Worm (Caenorhabditis elegans) whole organism, L3 larva: ENCODE data around the gene glb-28.
A peak's percentile ranks its signal among the peaks of the same experiment; 100 is the strongest.

Source experiments
- ama-1 ChIP-seq: fragments of 150-350 bp; optimal IDR thresholded peaks from 2 replicates; lab custom pipeline; 2018
- ceh-16 ChIP-seq: sonication (generic microtip); optimal IDR thresholded peaks from 2 replicates; lab custom pipeline; 2017; ENCODE audit warnings: missing biosample characterization, missing genetic modification characterization
- ceh-28 ChIP-seq: fragments of 150-350 bp; optimal IDR thresholded peaks from 2 replicates; lab custom pipeline; 2014; ENCODE audit warnings: missing biosample characterization, missing genetic modification reagents, missing genetic modification characterization
- ceh-82 ChIP-seq: fragments of 150-350 bp; optimal IDR thresholded peaks from 2 replicates; lab custom pipeline; 2014; ENCODE audit warnings: missing biosample characterization, missing genetic modification characterization
- daf-12 ChIP-seq: fragments of 150-350 bp; optimal IDR thresholded peaks from 2 replicates; lab custom pipeline; 2014; ENCODE audit warnings: missing biosample characterization, missing genetic modification reagents, missing genetic modification characterization
- egl-5 ChIP-seq: fragments of 150-350 bp; optimal IDR thresholded peaks from 2 replicates; lab custom pipeline; 2017; ENCODE audit warnings: missing biosample characterization, missing genetic modification reagents, missing genetic modification characterization, inconsistent platforms
- elt-1 ChIP-seq: fragments of 150-350 bp; optimal IDR thresholded peaks from 2 replicates; lab custom pipeline; 2014; ENCODE audit warnings: missing biosample characterization, missing genetic modification characterization
- elt-2 ChIP-seq: sonication (generic microtip); optimal IDR thresholded peaks from 2 replicates; lab custom pipeline; 2016; ENCODE audit warnings: missing genetic modification reagents, mild to moderate bottlenecking, missing genetic modification characterization, missing compliant biosample characterization
- eor-1 ChIP-seq, 2 experiments: fragments of 150-350 bp; optimal IDR thresholded peaks; 2 replicates each; lab custom pipeline; 2014 to 2018; ENCODE audit warnings: missing biosample characterization in 2 of 2, missing genetic modification characterization in 2 of 2
- fos-1 ChIP-seq: fragments of 150-350 bp; optimal IDR thresholded peaks from 2 replicates; lab custom pipeline; 2014; ENCODE audit warnings: missing biosample characterization, missing genetic modification characterization
- jun-1 ChIP-seq: fragments of 150-350 bp; optimal IDR thresholded peaks from 2 replicates; lab custom pipeline; 2014; ENCODE audit warnings: missing biosample characterization, missing genetic modification reagents, missing genetic modification characterization
- lin-39 ChIP-seq: fragments of 150-350 bp; optimal IDR thresholded peaks from 2 replicates; lab custom pipeline; 2018; ENCODE audit warnings: missing biosample characterization, missing genetic modification reagents, missing genetic modification characterization
- mdl-1 ChIP-seq: fragments of 150-350 bp; optimal IDR thresholded peaks from 2 replicates; lab custom pipeline; 2014; ENCODE audit warnings: missing biosample characterization, missing genetic modification characterization
- mml-1 ChIP-seq: fragments of 150-350 bp; sonication (generic microtip); optimal IDR thresholded peaks from 3 replicates; lab custom pipeline; 2014; ENCODE audit warnings: missing biosample characterization, missing genetic modification characterization
- nfya-1 ChIP-seq: sonication (generic microtip); optimal IDR thresholded peaks from 2 replicates; lab custom pipeline; 2017; ENCODE audit warnings: missing genetic modification characterization, mild to moderate bottlenecking, missing compliant biosample characterization, antibody characterized with exemption, moderate library complexity; ENCODE audit not compliant: insufficient read depth
- nhr-11 ChIP-seq: fragments of 150-350 bp; optimal IDR thresholded peaks from 2 replicates; lab custom pipeline; 2014; ENCODE audit warnings: missing biosample characterization, missing genetic modification characterization
- nhr-12 ChIP-seq: fragments of 150-350 bp; optimal IDR thresholded peaks from 2 replicates; lab custom pipeline; 2014; ENCODE audit warnings: missing biosample characterization, missing genetic modification characterization
- nhr-23 ChIP-seq: fragments of 150-350 bp; optimal IDR thresholded peaks from 2 replicates; lab custom pipeline; 2014; ENCODE audit warnings: missing biosample characterization, missing genetic modification reagents, missing genetic modification characterization
- nhr-237 ChIP-seq: fragments of 150-350 bp; optimal IDR thresholded peaks from 2 replicates; lab custom pipeline; 2014; ENCODE audit warnings: missing biosample characterization, missing genetic modification characterization
- nhr-25 ChIP-seq: sonication (generic microtip); optimal IDR thresholded peaks from 2 replicates; lab custom pipeline; 2017; ENCODE audit warnings: missing biosample characterization, missing genetic modification characterization
- nhr-28 ChIP-seq: fragments of 150-350 bp; optimal IDR thresholded peaks from 2 replicates; lab custom pipeline; 2014; ENCODE audit warnings: missing biosample characterization, missing genetic modification characterization
- nhr-43 ChIP-seq: sonication (generic microtip); optimal IDR thresholded peaks from 2 replicates; lab custom pipeline; 2016; ENCODE audit warnings: mild to moderate bottlenecking, missing genetic modification characterization, missing compliant biosample characterization; ENCODE audit not compliant: poor library complexity, severe bottlenecking
- pha-4 ChIP-seq: fragments of 150-350 bp; optimal IDR thresholded peaks from 2 replicates; lab custom pipeline; 2014; ENCODE audit warnings: missing biosample characterization, missing genetic modification reagents, missing genetic modification characterization
- pqm-1 ChIP-seq: fragments of 150-350 bp; optimal IDR thresholded peaks from 2 replicates; lab custom pipeline; 2017; ENCODE audit warnings: missing biosample characterization, missing genetic modification characterization, inconsistent platforms
- snpc-4 ChIP-seq: fragments of 150-350 bp; optimal IDR thresholded peaks from 2 replicates; lab custom pipeline; 2014; ENCODE audit warnings: missing biosample characterization, missing genetic modification characterization
- unc-39 ChIP-seq: sonication (generic microtip); optimal IDR thresholded peaks from 4 replicates; lab custom pipeline; 2017; ENCODE audit warnings: missing biosample characterization, missing genetic modification characterization
- unc-62 ChIP-seq: fragments of 150-350 bp; sonication (generic microtip); optimal IDR thresholded peaks from 4 replicates; lab custom pipeline; 2014; ENCODE audit warnings: missing biosample characterization, missing genetic modification reagents, missing genetic modification characterization
- zag-1 ChIP-seq: fragments of 150-350 bp; optimal IDR thresholded peaks from 2 replicates; lab custom pipeline; 2014; ENCODE audit warnings: missing biosample characterization, missing genetic modification characterization
- ztf-4 ChIP-seq: fragments of 150-350 bp; optimal IDR thresholded peaks from 2 replicates; lab custom pipeline; 2014; ENCODE audit warnings: missing biosample characterization, missing genetic modification characterization

Gene glb-28

DNA sequence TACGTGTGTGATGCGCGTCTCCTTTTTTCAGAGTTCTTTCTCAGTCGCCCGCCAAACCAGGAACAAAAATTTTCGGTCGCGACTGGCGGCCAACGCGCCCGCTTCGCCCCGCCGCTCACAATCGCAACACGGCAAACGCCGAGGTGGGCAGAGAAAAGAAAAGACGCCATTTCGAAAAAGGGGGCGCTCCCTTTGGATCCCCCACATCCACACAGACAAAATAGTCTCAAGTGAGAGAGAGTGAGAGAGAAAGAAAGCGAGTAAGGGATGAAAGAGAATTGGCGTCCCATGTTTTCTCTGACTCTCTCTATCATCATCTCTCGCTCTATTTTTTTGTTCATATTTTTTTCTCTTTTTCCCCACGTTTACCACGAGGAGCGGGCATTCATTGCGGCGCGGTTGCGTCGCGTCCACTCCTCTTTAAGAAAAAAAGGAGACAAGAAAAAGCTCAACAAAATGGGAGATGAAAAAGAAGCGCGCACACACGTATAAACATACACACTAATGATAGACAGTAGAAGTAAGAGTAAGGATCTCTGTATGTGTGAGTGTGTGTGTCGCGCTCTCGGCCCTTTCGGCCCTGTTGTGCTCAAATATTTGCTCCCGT is 36.9 kb upstream of the glb-28 start (continued):
- TF ChIP-seq ceh-28 (peak; percentile 66), pha-4 (tag; lab: Kevin White, UChicago) (peak; percentile 80), nhr-12 (tag; lab: Kevin White, UChicago) (no peak), nhr-28 (tag; lab: Kevin White, UChicago) (no peak), unc-62 (GFP tag; lab: Kevin White, UChicago) (peak; percentile 73), nhr-43 (tag; lab: Kevin White, UChicago) (peak; percentile 59), eor-1 (tag; optimal IDR thresholded peaks at IDR 0.05; lab: Kevin White, UChicago) (no peak), fos-1 (tag; lab: Kevin White, UChicago) (no peak), zag-1 (peak; percentile 52), pqm-1 (tag; lab: Kevin White, UChicago) (peak; percentile 4)

DNA sequence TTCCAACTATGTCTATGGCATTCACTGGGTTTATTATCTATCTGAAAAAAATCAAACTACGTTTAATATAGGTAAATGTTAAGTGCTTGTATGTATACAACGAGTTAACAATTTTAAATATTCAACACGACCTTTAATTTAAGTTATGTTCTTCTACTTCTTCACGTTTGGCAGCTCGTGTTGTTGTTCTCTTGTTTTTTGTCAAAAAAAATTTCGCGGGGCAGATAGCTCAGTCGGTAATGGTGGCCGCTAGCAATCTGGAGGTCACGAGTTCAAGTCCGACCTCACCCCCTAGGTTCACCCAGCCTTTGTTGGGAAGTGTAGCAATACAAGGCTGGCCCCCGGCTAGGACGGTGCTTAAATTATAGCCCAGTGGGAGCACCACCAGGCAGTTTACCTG is 35.8 kb upstream of the glb-28 start:
- TF ChIP-seq mml-1 (tag; lab: Kevin White, UChicago) (no peak), snpc-4 (no peak), nhr-11 (tag; lab: Kevin White, UChicago) (no peak), ceh-16 (tag; lab: Kevin White, UChicago) (no peak), ztf-4 (tag; lab: Kevin White, UChicago) (no peak), nhr-237 (no peak), nhr-28 (tag; lab: Kevin White, UChicago) (no peak), pqm-1 (tag; lab: Kevin White, UChicago) (no peak), ceh-82 (tag; lab: Kevin White, UChicago) (no peak), lin-39 (no peak)

DNA sequence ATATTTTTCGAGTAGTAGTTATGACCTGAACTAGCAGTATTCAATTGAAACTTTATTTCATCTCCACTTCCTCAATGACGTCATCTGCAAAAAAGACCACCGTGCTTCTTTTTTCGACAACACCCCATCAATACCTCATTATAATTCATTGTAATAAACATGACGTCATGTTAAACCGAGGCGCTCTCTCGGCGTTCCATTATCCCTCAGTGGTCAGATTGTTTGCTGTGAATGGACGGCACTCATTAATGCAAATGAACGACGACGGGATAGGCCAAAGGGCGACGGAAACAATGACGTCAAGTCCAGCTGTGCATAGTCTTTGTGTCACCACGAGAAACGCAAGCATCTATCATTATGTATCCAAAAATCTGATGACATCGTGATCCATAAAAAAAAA is 30.6 kb upstream of the glb-28 start:
- TF ChIP-seq egl-5 (tag; lab: Kevin White, UChicago) (peak; percentile 71), daf-12 (tag; lab: Kevin White, UChicago) (no peak), lin-39 (peak; percentile 4), nfya-1 (tag; lab: Kevin White, UChicago) (peak; percentile 2), jun-1 (tag; lab: Kevin White, UChicago) (no peak)

DNA sequence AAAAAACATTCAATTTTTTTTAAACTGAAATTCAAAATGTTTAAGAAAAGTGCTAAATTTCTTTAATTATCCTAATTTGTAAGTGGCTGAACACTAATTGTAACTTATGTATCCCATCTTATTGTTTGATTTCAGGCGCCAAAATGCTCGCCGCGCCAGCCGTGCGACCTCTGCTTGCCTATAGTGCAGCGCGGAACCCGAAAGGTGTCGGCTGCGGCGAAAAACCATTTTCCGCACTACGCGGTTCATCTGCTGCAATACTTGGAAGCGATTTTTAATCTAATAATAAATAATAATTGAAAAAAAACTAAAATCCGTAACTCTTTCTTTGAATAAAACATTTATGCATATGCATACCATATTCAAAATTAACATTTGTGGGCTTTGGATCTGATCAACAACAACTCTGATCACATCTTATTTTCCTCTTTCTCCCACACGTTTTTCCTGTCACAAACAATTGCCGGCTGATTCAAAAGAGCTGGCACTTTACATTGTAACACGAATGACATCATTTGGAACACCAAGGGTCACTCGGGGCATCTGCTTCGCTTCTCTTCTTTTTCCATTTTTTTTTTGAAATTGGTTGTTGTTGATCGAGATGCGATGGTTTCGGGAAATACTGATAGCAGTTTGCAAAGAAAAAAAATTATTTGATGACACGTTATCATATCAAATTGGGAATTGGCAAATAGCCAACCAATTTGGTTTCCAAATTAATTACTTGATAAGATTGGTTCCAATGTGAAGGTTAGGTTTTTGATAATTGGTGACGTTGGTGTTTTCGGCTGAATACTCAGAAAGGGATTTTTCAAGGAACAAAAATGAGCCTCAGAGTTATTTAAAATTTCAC is 28.5 kb upstream of the glb-28 start:
- TF ChIP-seq elt-2: peak; percentile 41
- no peak for TF ChIP-seq nhr-25 (tag; lab: Kevin White, UChicago)
- no peak for TF ChIP-seq elt-1 (tag; lab: Kevin White, UChicago)
- TF ChIP-seq ama-1 (lab: Kevin White, UChicago): no peak
- TF ChIP-seq snpc-4: peak; percentile 94
- no peak for TF ChIP-seq zag-1
- TF ChIP-seq nhr-237: no peak
- no peak for TF ChIP-seq jun-1 (tag; lab: Kevin White, UChicago)
- peak; percentile 29 for TF ChIP-seq egl-5 (tag; lab: Kevin White, UChicago)
- no peak for TF ChIP-seq fos-1 (tag; lab: Kevin White, UChicago)
- TF ChIP-seq lin-39: peak; percentile 25
- TF ChIP-seq ceh-28: peak; percentile 32
- peak; percentile 33 for TF ChIP-seq pha-4 (tag; lab: Kevin White, UChicago)
- TF ChIP-seq, all 47 proteins: peak for 6

DNA sequence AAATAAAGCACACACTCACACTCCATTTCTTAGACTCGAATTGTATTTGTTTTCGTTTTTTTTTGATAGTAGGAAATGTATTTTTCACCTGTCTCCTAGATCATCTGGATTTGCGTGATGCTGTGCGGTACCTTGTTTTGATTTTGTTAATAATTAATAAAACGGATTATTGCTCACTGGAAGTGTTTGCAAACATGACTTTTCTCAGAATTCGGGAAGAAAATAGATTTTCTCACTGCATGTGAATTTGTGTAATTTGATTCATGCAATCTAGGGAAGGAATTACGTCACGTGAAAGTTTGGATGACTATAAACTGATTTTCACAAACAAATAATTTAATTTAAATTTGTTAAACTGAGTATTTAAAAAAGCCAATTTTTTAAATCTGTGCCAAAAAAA is 26.9 kb upstream of the glb-28 start:
- no peak for TF ChIP-seq unc-39 (tag; lab: Kevin White, UChicago)
- peak; percentile 31 for TF ChIP-seq nhr-11 (tag; lab: Kevin White, UChicago)
- TF ChIP-seq nhr-25 (tag; lab: Kevin White, UChicago): no peak
- TF ChIP-seq fos-1 (tag; lab: Kevin White, UChicago): no peak
- peak; percentile 15 for TF ChIP-seq nhr-43 (tag; lab: Kevin White, UChicago)
- peak; percentile 6 for TF ChIP-seq ceh-28
- TF ChIP-seq snpc-4: no peak
- TF ChIP-seq nhr-23 (tag; lab: Kevin White, UChicago): peak; percentile 61
- TF ChIP-seq eor-1 (tag; optimal IDR thresholded peaks at IDR 0.05; lab: Kevin White, UChicago): no peak
- no peak for TF ChIP-seq elt-1 (tag; lab: Kevin White, UChicago)
- TF ChIP-seq mdl-1 (tag; lab: Kevin White, UChicago): no peak
- no peak for TF ChIP-seq egl-5 (tag; lab: Kevin White, UChicago)
- no peak for TF ChIP-seq ama-1 (lab: Kevin White, UChicago)
